Fruit fly (Drosophila melanogaster) whole organism, embryonic: ENCODE results near the gene Pis.

Experiments
- Ada2b ChIP-seq: fragments of 200-800 bp; sonication (Bioruptor generic); IDR thresholded peaks from 2 replicates; pipeline ENCODE4 v1.3.6; 2022; ENCODE audit warnings: missing biosample characterization, missing genetic modification characterization
- Bdp1 ChIP-seq: fragments of 200-800 bp; sonication (Bioruptor generic); optimal IDR thresholded peaks from 3 replicates; lab custom pipeline; 2016; ENCODE audit warnings: missing biosample characterization, missing genetic modification characterization
- CG11560 ChIP-seq: fragments of 200-800 bp; sonication (Bioruptor generic); IDR thresholded peaks from 3 replicates; pipeline ENCODE4 v1.3.6; 2022; ENCODE audit warnings: missing biosample characterization, missing genetic modification characterization
- CG12104 ChIP-seq: fragments of 200-800 bp; sonication (Bioruptor generic); optimal IDR thresholded peaks from 3 replicates; lab custom pipeline; 2016; ENCODE audit warnings: missing biosample characterization, missing genetic modification characterization
- CG12744 ChIP-seq: fragments of 200-800 bp; sonication (Bioruptor generic); optimal IDR thresholded peaks from 2 replicates; lab custom pipeline; 2016; ENCODE audit warnings: missing biosample characterization, missing genetic modification characterization
- CG14014 ChIP-seq: fragments of 200-800 bp; sonication (Bioruptor generic); IDR thresholded peaks from 2 replicates; pipeline ENCODE4 v1.3.6; 2022; ENCODE audit warnings: missing biosample characterization, missing genetic modification characterization
- CG14710 ChIP-seq: fragments of 200-800 bp; sonication (Bioruptor generic); optimal IDR thresholded peaks from 3 replicates; lab custom pipeline; 2019; ENCODE audit warnings: missing biosample characterization, mild to moderate bottlenecking, missing genetic modification characterization, moderate library complexity
- CG16815 ChIP-seq: fragments of 200-800 bp; sonication (Bioruptor generic); optimal IDR thresholded peaks from 3 replicates; lab custom pipeline; 2017; ENCODE audit warnings: missing biosample characterization, mild to moderate bottlenecking, missing genetic modification characterization
- CG17612 ChIP-seq: fragments of 200-800 bp; sonication (Bioruptor generic); IDR thresholded peaks from 2 replicates; pipeline ENCODE4 v1.3.6; 2022; ENCODE audit warnings: missing biosample characterization, missing genetic modification characterization
- CG30431 ChIP-seq: fragments of 200-800 bp; sonication (Bioruptor generic); optimal IDR thresholded peaks from 2 replicates; lab custom pipeline; 2017; ENCODE audit warnings: missing biosample characterization, missing genetic modification characterization
- CG32772 ChIP-seq: fragments of 200-800 bp; sonication (Bioruptor generic); IDR thresholded peaks from 2 replicates; pipeline ENCODE4 v1.3.6; 2022; ENCODE audit warnings: missing biosample characterization, missing genetic modification characterization
- CG34376 ChIP-seq: fragments of 200-800 bp; sonication (Bioruptor generic); optimal IDR thresholded peaks from 2 replicates; lab custom pipeline; 2018; ENCODE audit warnings: missing biosample characterization, mild to moderate bottlenecking, missing genetic modification characterization
- CG5245 ChIP-seq: fragments of 200-800 bp; sonication (Bioruptor generic); optimal IDR thresholded peaks from 3 replicates; lab custom pipeline; 2016; ENCODE audit warnings: missing biosample characterization, missing genetic modification characterization
- CG6175 ChIP-seq: fragments of 200-800 bp; sonication (Bioruptor generic); IDR thresholded peaks from 3 replicates; pipeline ENCODE4 v1.3.6; 2022; ENCODE audit warnings: missing biosample characterization, missing genetic modification characterization
- CG6791 ChIP-seq: fragments of 200-800 bp; sonication (Bioruptor generic); IDR thresholded peaks from 3 replicates; pipeline ENCODE4 v1.3.6; 2022; ENCODE audit warnings: missing biosample characterization, missing genetic modification characterization; ENCODE audit not compliant: partially characterized antibody
- CG7556 ChIP-seq: fragments of 200-800 bp; sonication (Bioruptor generic); optimal IDR thresholded peaks from 2 replicates; lab custom pipeline; 2017; ENCODE audit warnings: missing biosample characterization, mild to moderate bottlenecking, missing genetic modification characterization
- CG7839 ChIP-seq: fragments of 200-800 bp; sonication (Bioruptor generic); optimal IDR thresholded peaks from 3 replicates; lab custom pipeline; 2018; ENCODE audit warnings: missing biosample characterization, mild to moderate bottlenecking, missing genetic modification characterization, moderate library complexity
- CG8765 ChIP-seq: fragments of 200-800 bp; sonication (Bioruptor generic); IDR thresholded peaks from 2 replicates; pipeline ENCODE4 v1.3.6; 2022; ENCODE audit warnings: missing biosample characterization, missing genetic modification characterization
- CHES-1-like ChIP-seq: fragments of 200-800 bp; sonication (Bioruptor generic); optimal IDR thresholded peaks from 2 replicates; lab custom pipeline; 2016; ENCODE audit warnings: missing biosample characterization, missing genetic modification characterization
- Doc2 ChIP-seq: fragments of 200-800 bp; sonication (Bioruptor generic); IDR thresholded peaks from 2 replicates; pipeline ENCODE4 v1.3.6; 2022; ENCODE audit warnings: missing biosample characterization, missing genetic modification characterization
- E2f2 ChIP-seq: fragments of 200-800 bp; sonication (Bioruptor generic); IDR thresholded peaks from 2 replicates; pipeline ENCODE4 v1.3.6; 2022; ENCODE audit warnings: missing biosample characterization, missing genetic modification characterization
- Eip74EF ChIP-seq, 2 experiments: fragments of 200-800 bp in 1 of 2; fragments of >200 bp in 1 of 2; sonication (Bioruptor generic) in 1 of 2; optimal IDR thresholded peaks; 2 replicates each; lab custom pipeline; 2017 to 2019; ENCODE audit warnings: missing biosample characterization in 2 of 2, missing genetic modification characterization in 2 of 2, mild to moderate bottlenecking in 1 of 2, moderate library complexity in 1 of 2
- HLH54F ChIP-seq: fragments of 200-800 bp; sonication (Bioruptor generic); optimal IDR thresholded peaks from 3 replicates; lab custom pipeline; 2016; ENCODE audit warnings: missing biosample characterization, missing genetic modification characterization
- Hmr ChIP-seq: fragments of 200-800 bp; sonication (Bioruptor generic); optimal IDR thresholded peaks from 3 replicates; lab custom pipeline; 2017; ENCODE audit warnings: mild to moderate bottlenecking, missing biosample characterization, missing genetic modification reagents, missing genetic modification characterization
- NC2α ChIP-seq: fragments of 200-800 bp; sonication (Bioruptor generic); optimal IDR thresholded peaks from 2 replicates; lab custom pipeline; 2016; ENCODE audit warnings: missing biosample characterization, missing genetic modification characterization
- NK7.1 ChIP-seq: fragments of 200-800 bp; sonication (Bioruptor generic); optimal IDR thresholded peaks from 3 replicates; lab custom pipeline; 2016; ENCODE audit warnings: missing biosample characterization, missing genetic modification characterization
- Neu2 ChIP-seq: fragments of 200-800 bp; sonication (Bioruptor generic); optimal IDR thresholded peaks from 3 replicates; lab custom pipeline; 2016; ENCODE audit warnings: missing biosample characterization, missing genetic modification characterization, borderline replicate concordance
- Optix ChIP-seq: fragments of 200-800 bp; sonication (Bioruptor generic); IDR thresholded peaks from 3 replicates; pipeline ENCODE4 v1.3.6; 2022; ENCODE audit warnings: missing biosample characterization, missing genetic modification characterization
- Sry-δ ChIP-seq: fragments of 200-800 bp; sonication (Bioruptor generic); optimal IDR thresholded peaks from 2 replicates; lab custom pipeline; 2016; ENCODE audit warnings: missing biosample characterization, missing genetic modification characterization
- TFAM ChIP-seq: fragments of 200-800 bp; sonication (Bioruptor generic); optimal IDR thresholded peaks from 2 replicates; lab custom pipeline; 2017; ENCODE audit warnings: missing biosample characterization, missing genetic modification characterization, inconsistent platforms
- aop ChIP-seq: fragments of 200-800 bp; sonication (Bioruptor generic); IDR thresholded peaks from 2 replicates; pipeline ENCODE4 v1.3.6; 2022; ENCODE audit warnings: missing biosample characterization, missing genetic modification characterization
- ara ChIP-seq: fragments of 200-800 bp; sonication (Bioruptor generic); IDR thresholded peaks from 2 replicates; pipeline ENCODE4 v1.3.6; 2022; ENCODE audit warnings: missing biosample characterization, missing genetic modification characterization
- br ChIP-seq: fragments of >200 bp; optimal IDR thresholded peaks from 2 replicates; lab custom pipeline; 2017
- btn ChIP-seq: fragments of 200-800 bp; sonication (Bioruptor generic); optimal IDR thresholded peaks from 2 replicates; lab custom pipeline; 2016; ENCODE audit warnings: missing biosample characterization, missing genetic modification characterization
- crol ChIP-seq: fragments of 200-800 bp; sonication (Bioruptor generic); IDR thresholded peaks from 2 replicates; pipeline ENCODE4 v1.3.6; 2022; ENCODE audit warnings: missing biosample characterization, missing genetic modification characterization
- danr ChIP-seq: fragments of 200-800 bp; sonication (Bioruptor generic); IDR thresholded peaks from 2 replicates; pipeline ENCODE4 v1.3.6; 2022; ENCODE audit warnings: missing biosample characterization, missing genetic modification characterization
- eve ChIP-seq, 2 experiments: fragments of >200 bp; optimal IDR thresholded peaks; 2 replicates each; lab custom pipeline; 2017; ENCODE audit warnings: missing biosample characterization in 2 of 2, missing genetic modification characterization in 2 of 2
- grn ChIP-seq: fragments of 200-800 bp; sonication (Bioruptor generic); optimal IDR thresholded peaks from 3 replicates; lab custom pipeline; 2017; ENCODE audit warnings: missing biosample characterization, missing genetic modification characterization
- hth ChIP-seq: fragments of >200 bp; optimal IDR thresholded peaks from 2 replicates; lab custom pipeline; 2017; ENCODE audit warnings: inconsistent platforms
- kah ChIP-seq: fragments of 200-800 bp; sonication (Bioruptor generic); optimal IDR thresholded peaks from 2 replicates; lab custom pipeline; 2018; ENCODE audit warnings: missing biosample characterization, mild to moderate bottlenecking, missing genetic modification characterization
- mirr ChIP-seq: fragments of 200-800 bp; sonication (Bioruptor generic); optimal IDR thresholded peaks from 3 replicates; lab custom pipeline; 2018; ENCODE audit warnings: missing biosample characterization, mild to moderate bottlenecking, missing genetic modification characterization
- pnt ChIP-seq: fragments of 200-800 bp; sonication (Bioruptor generic); optimal IDR thresholded peaks from 3 replicates; lab custom pipeline; 2016; ENCODE audit warnings: missing biosample characterization, missing genetic modification characterization
- rib ChIP-seq: fragments of 200-800 bp; sonication (Bioruptor generic); IDR thresholded peaks from 2 replicates; pipeline ENCODE4 v1.3.6; 2022; ENCODE audit warnings: missing biosample characterization, missing genetic modification characterization
- salm ChIP-seq: fragments of 200-800 bp; sonication (Bioruptor generic); optimal IDR thresholded peaks from 2 replicates; lab custom pipeline; 2018; ENCODE audit warnings: missing biosample characterization, mild to moderate bottlenecking, missing genetic modification characterization
- seq ChIP-seq: fragments of 200-800 bp; sonication (Bioruptor generic); IDR thresholded peaks from 2 replicates; pipeline ENCODE4 v1.3.6; 2022; ENCODE audit warnings: missing biosample characterization, missing genetic modification characterization
- sim ChIP-seq: fragments of 200-800 bp; sonication (Bioruptor generic); IDR thresholded peaks from 2 replicates; pipeline ENCODE4 v1.3.6; 2022; ENCODE audit warnings: missing biosample characterization, missing genetic modification characterization
- so ChIP-seq: fragments of 200-800 bp; sonication (Bioruptor generic); IDR thresholded peaks from 3 replicates; pipeline ENCODE4 v1.3.6; 2022; ENCODE audit warnings: missing biosample characterization, missing genetic modification characterization
- sqz ChIP-seq: fragments of 200-800 bp; sonication (Bioruptor generic); optimal IDR thresholded peaks from 3 replicates; lab custom pipeline; 2018; ENCODE audit warnings: missing biosample characterization, mild to moderate bottlenecking, missing genetic modification characterization
- sug ChIP-seq: fragments of 200-800 bp; optimal IDR thresholded peaks from 2 replicates; lab custom pipeline; 2019; ENCODE audit warnings: missing biosample characterization, mild to moderate bottlenecking, missing genetic modification characterization, moderate library complexity
- tll ChIP-seq, 2 experiments: fragments of 200-800 bp in 1 of 2; fragments of >200 bp in 1 of 2; sonication (Bioruptor generic) in 1 of 2; optimal IDR thresholded peaks; 2 replicates each; lab custom pipeline; 2017 to 2019; ENCODE audit warnings: missing biosample characterization in 2 of 2, missing genetic modification characterization in 2 of 2, mild to moderate bottlenecking in 1 of 2, moderate library complexity in 1 of 2
- trh ChIP-seq: fragments of 200-800 bp; sonication (Bioruptor generic); optimal IDR thresholded peaks from 2 replicates; lab custom pipeline; 2016; ENCODE audit warnings: missing biosample characterization, missing genetic modification characterization
- unpg ChIP-seq: fragments of 200-800 bp; sonication (Bioruptor generic); optimal IDR thresholded peaks from 3 replicates; lab custom pipeline; 2018; ENCODE audit warnings: missing biosample characterization, mild to moderate bottlenecking, missing genetic modification characterization, moderate library complexity

Pis gene

dm6 chrX:15703720-15704206 lies at the start of gene Pis, which contains the start of gene Hap40 (continued):
- TF ChIP-seq sqz (no peak), CG14014 (peak; percentile 80), CG12744 (peak; percentile 6), btn (GFP tag; lab: Kevin White, UChicago) (no peak), sim (GFP tag; lab: Robert Waterston, UW) (no peak), CG7556 (peak; percentile 47), tll (GFP tag; optimal IDR thresholded peaks at IDR 0.05; lab: Kevin White, UChicago) (peak in 1 of 2 experiments; percentile 87), CG34376 (peak; percentile 38), Hmr (GFP tag; lab: Kevin White, UChicago) (no peak), seq (peak; percentile 51; the same call in 1 of the 2 replicates), Eip74EF (GFP tag; optimal IDR thresholded peaks at IDR 0.05; lab: Kevin White, UChicago) (peak in 1 of 2 experiments; percentile 27), mirr (GFP tag; lab: Kevin White, UChicago) (no peak), CG32772 (GFP tag; lab: Robert Waterston, UW) (peak; percentile 73), CG5245 (GFP tag; lab: Kevin White, UChicago) (peak; percentile 10), CG30431 (GFP tag; lab: Kevin White, UChicago) (peak; percentile 53), eve (GFP tag; optimal IDR thresholded peaks at IDR 0.05; lab: Kevin White, UChicago) (no peak), danr (0 out of 2 replicates have a peak, but pooled peaks have one; percentile 35), CG11560 (peak; percentile 65; the same call in 2 of the 3 replicates), sug (tag; lab: Kevin White, UChicago) (peak; percentile 80), hth (lab: Kevin White, UChicago) (no peak), crol (GFP tag; lab: Robert Waterston, UW) (no peak), salm (tag; lab: Kevin White, UChicago) (peak; percentile 27), rib (GFP tag; lab: Robert Waterston, UW) (no peak), kah (GFP tag; lab: Kevin White, UChicago) (no peak), CG6791 (GFP tag; lab: Robert Waterston, UW) (no peak), Optix (GFP tag; lab: Robert Waterston, UW) (peak; percentile 34; the same call in 1 of the 3 replicates), CHES-1-like (peak; percentile 30), Ada2b (GFP tag; lab: Robert Waterston, UW) (peak; percentile 59), pnt (GFP tag; lab: Kevin White, UChicago) (peak; percentile 73), CG17612 (GFP tag; lab: Robert Waterston, UW) (no peak), NK7.1 (no peak), unpg (GFP tag; lab: Kevin White, UChicago) (peak; percentile 72), trh (no peak), CG12104 (peak; percentile 60), Bdp1 (GFP tag; lab: Kevin White, UChicago) (no peak), ara (GFP tag; lab: Robert Waterston, UW) (no peak), Neu2 (no peak), grn (GFP tag; lab: Kevin White, UChicago) (no peak), CG7839 (tag; lab: Kevin White, UChicago) (peak; percentile 82), CG8765 (GFP tag; lab: Robert Waterston, UW) (no peak), aop (GFP tag; lab: Robert Waterston, UW) (no peak), Doc2 (no peak), NC2α (GFP tag; lab: Kevin White, UChicago) (no peak), so (GFP tag; lab: Robert Waterston, UW) (0 out of 3 replicates have a peak, but pooled peaks have one; percentile 33), CG16815 (GFP tag; lab: Kevin White, UChicago) (peak; percentile 72), CG14710 (peak; percentile 87), E2f2 (GFP tag; lab: Robert Waterston, UW) (peak; percentile 37), br (lab: Kevin White, UChicago) (no peak), Sry-δ (GFP tag; lab: Kevin White, UChicago) (no peak), HLH54F (peak; percentile 65), CG6175 (GFP tag; lab: Robert Waterston, UW) (no peak), TFAM (no peak)
